Fruit fly (Drosophila melanogaster): Measurements from ENCODE around the gene CG6678.

DNA sequence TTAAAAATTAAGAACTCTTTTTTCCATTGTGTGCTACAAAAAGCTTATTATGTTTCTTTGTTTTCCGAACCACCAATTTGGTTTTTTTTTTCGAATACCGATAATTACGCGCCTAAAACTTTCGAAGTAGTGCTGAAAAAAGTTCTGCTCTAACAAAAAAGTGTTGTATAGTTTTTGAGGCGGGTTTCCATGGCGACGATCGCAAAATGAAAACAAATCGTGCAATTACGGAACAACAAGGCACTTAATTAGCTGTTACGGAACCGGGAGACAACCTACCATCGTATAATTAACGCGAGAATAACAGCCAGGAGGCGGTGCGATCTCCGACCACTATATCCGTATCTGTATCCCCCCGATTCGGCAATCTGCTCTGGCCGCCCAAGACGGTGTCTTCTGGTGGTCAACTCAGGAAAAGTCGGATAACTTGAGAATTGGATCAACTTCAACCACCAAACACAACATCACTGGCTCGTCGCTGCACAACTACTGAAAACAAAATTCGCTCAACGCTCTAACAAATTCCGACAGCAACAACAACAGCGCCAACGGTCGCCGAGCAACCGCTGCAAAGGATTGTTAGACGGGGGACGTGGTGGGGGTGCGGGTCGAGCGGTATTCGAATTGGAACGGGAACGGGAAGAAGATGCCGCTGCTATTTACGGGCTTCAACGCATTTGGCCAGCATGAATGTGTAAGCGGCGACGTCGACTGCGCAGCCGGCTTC, at the start of gene CG6678, which contains the start of gene dnd:
- no peak for TF ChIP-seq Rx (GFP tag; IDR thresholded peaks at IDR 0.05)
- no peak for TF ChIP-seq CG4617 (GFP tag; optimal IDR thresholded peaks at IDR 0.05; ENCODE audit: borderline replicate concordance)
- no peak for TF ChIP-seq yki (optimal IDR thresholded peaks at IDR 0.05)
